1 fruit fly cellular context compared by ENCODE assay signal in genomic region chr2L:6612477-6613004, dm6.
TF ChIP-seq lines count a peak whose summit lies in the region.

No protein-coding gene starts in this region.

TF ChIP-seq in whole organism, embryonic, 481 proteins besides CTCF, POLR2A, EP300 and RAD21 (continued from another document and continues in another):
- TF ChIP-seq jing (GFP tag; optimal IDR thresholded peaks at IDR 0.05; lab: Kevin White, UChicago) (peak; percentile 100), btn (GFP tag; optimal IDR thresholded peaks at IDR 0.05; lab: Kevin White, UChicago) (peak; percentile 100), ind (GFP tag; optimal IDR thresholded peaks at IDR 0.05; lab: Kevin White, UChicago) (peak; percentile 100), vnd (GFP tag; IDR thresholded peaks at IDR 0.05; lab: Robert Waterston, UW; ENCODE audit: partially characterized antibody) (no peak), CG9797 (GFP tag; optimal IDR thresholded peaks at IDR 0.05; lab: Kevin White, UChicago) (peak; percentile 96), tx (GFP tag; optimal IDR thresholded peaks at IDR 0.05; lab: Kevin White, UChicago) (peak; percentile 100), Abd-B (GFP tag; optimal IDR thresholded peaks at IDR 0.05; lab: Kevin White, UChicago) (peak; percentile 100), ro (GFP tag; IDR thresholded peaks at IDR 0.05; lab: Robert Waterston, UW) (peak; percentile 100), cato (GFP tag; optimal IDR thresholded peaks at IDR 0.05; lab: Kevin White, UChicago; ENCODE audit: borderline replicate concordance) (peak; percentile 100), CG1529 (GFP tag; optimal IDR thresholded peaks at IDR 0.05; lab: Kevin White, UChicago) (peak; percentile 100), CG17612 (GFP tag; IDR thresholded peaks at IDR 0.05; lab: Robert Waterston, UW) (peak; percentile 100), CG3407 (GFP tag; optimal IDR thresholded peaks at IDR 0.05; lab: Kevin White, UChicago) (peak; percentile 99), Awh (GFP tag; IDR thresholded peaks at IDR 0.05; lab: Robert Waterston, UW) (peak; percentile 100), lov (optimal IDR thresholded peaks at IDR 0.05; lab: Kevin White, UChicago) (no peak), lov (GFP tag; IDR thresholded peaks at IDR 0.05; lab: Robert Waterston, UW) (peak; percentile 100), phol (tag; optimal IDR thresholded peaks at IDR 0.05; lab: Kevin White, UChicago) (peak; percentile 100), gem (tag; optimal IDR thresholded peaks at IDR 0.05; lab: Kevin White, UChicago) (peak; percentile 100), luna (GFP tag; optimal IDR thresholded peaks at IDR 0.05; lab: Kevin White, UChicago) (peak; percentile 100), CG15601 (tag; optimal IDR thresholded peaks at IDR 0.05; lab: Kevin White, UChicago) (peak; percentile 100), CG33213 (GFP tag; optimal IDR thresholded peaks at IDR 0.05; lab: Kevin White, UChicago) (peak; percentile 100), schlank (tag; optimal IDR thresholded peaks at IDR 0.05; lab: Kevin White, UChicago) (peak; percentile 100), CG9727 (GFP tag; optimal IDR thresholded peaks at IDR 0.05; lab: Kevin White, UChicago) (peak; percentile 100), CG12104 (GFP tag; optimal IDR thresholded peaks at IDR 0.05; lab: Kevin White, UChicago) (peak; percentile 100), slbo (GFP tag; IDR thresholded peaks at IDR 0.05; lab: Robert Waterston, UW) (peak; percentile 100), CG32772 (GFP tag; IDR thresholded peaks at IDR 0.05; lab: Robert Waterston, UW) (peak; percentile 100), CG15479 (GFP tag; optimal IDR thresholded peaks at IDR 0.05; lab: Kevin White, UChicago) (peak; percentile 81), CG7372 (GFP tag; IDR thresholded peaks at IDR 0.05; lab: Robert Waterston, UW) (peak; percentile 100), pzg (GFP tag; optimal IDR thresholded peaks at IDR 0.05; lab: Kevin White, UChicago) (peak; percentile 78), dan (GFP tag; IDR thresholded peaks at IDR 0.05; lab: Robert Waterston, UW) (peak; percentile 99), fd96Cb (tag; optimal IDR thresholded peaks at IDR 0.05; lab: Kevin White, UChicago) (peak; percentile 100), zen2 (GFP tag; IDR thresholded peaks at IDR 0.05; lab: Robert Waterston, UW; ENCODE audit: partially characterized antibody) (no peak), fu2 (GFP tag; optimal IDR thresholded peaks at IDR 0.05; lab: Kevin White, UChicago) (peak; percentile 100), prd (optimal IDR thresholded peaks at IDR 0.05; lab: Kevin White, UChicago) (no peak), prd (GFP tag; IDR thresholded peaks at IDR 0.05; lab: Robert Waterston, UW) (peak; percentile 100), CG11085 (GFP tag; IDR thresholded peaks at IDR 0.05; lab: Robert Waterston, UW) (peak; percentile 100), CG17912 (GFP tag; optimal IDR thresholded peaks at IDR 0.05; lab: Kevin White, UChicago) (peak; percentile 100), aop (GFP tag; IDR thresholded peaks at IDR 0.05; lab: Robert Waterston, UW) (peak; percentile 99), lola (GFP tag; optimal IDR thresholded peaks at IDR 0.05; lab: Kevin White, UChicago) (peak in 1 of 3 experiments; percentile 100), Ets97D (GFP tag; optimal IDR thresholded peaks at IDR 0.05; lab: Kevin White, UChicago) (peak; percentile 98), Hsf (GFP tag; optimal IDR thresholded peaks at IDR 0.05; lab: Kevin White, UChicago) (peak; percentile 100), mld (GFP tag; IDR thresholded peaks at IDR 0.05; lab: Robert Waterston, UW; ENCODE audit: partially characterized antibody) (no peak), ftz-f1 (GFP tag; optimal IDR thresholded peaks at IDR 0.05; lab: Kevin White, UChicago) (peak; percentile 99), CG2129 (GFP tag; IDR thresholded peaks at IDR 0.05; lab: Robert Waterston, UW; ENCODE audit: partially characterized antibody) (no peak), exex (tag; optimal IDR thresholded peaks at IDR 0.05; lab: Kevin White, UChicago) (peak; percentile 100), Rx (GFP tag; IDR thresholded peaks at IDR 0.05; lab: Robert Waterston, UW) (peak; percentile 100), CG5953 (GFP tag; IDR thresholded peaks at IDR 0.05; lab: Robert Waterston, UW) (peak; percentile 100), CG10267 (tag; optimal IDR thresholded peaks at IDR 0.05; lab: Kevin White, UChicago) (peak; percentile 100), Hr78 (GFP tag; optimal IDR thresholded peaks at IDR 0.05; lab: Kevin White, UChicago) (peak in 1 of 2 experiments; percentile 99), gro (GFP tag; optimal IDR thresholded peaks at IDR 0.05; lab: Kevin White, UChicago) (peak; percentile 100), CG13123 (GFP tag; optimal IDR thresholded peaks at IDR 0.05; lab: Kevin White, UChicago) (peak; percentile 100), pb (GFP tag; optimal IDR thresholded peaks at IDR 0.05; lab: Kevin White, UChicago) (peak; percentile 100), her (GFP tag; optimal IDR thresholded peaks at IDR 0.05; lab: Kevin White, UChicago) (peak; percentile 99), dati (GFP tag; IDR thresholded peaks at IDR 0.05; lab: Robert Waterston, UW) (peak; percentile 100), ab (GFP tag; optimal IDR thresholded peaks at IDR 0.05; lab: Kevin White, UChicago) (peak; percentile 99), bab2 (GFP tag; optimal IDR thresholded peaks at IDR 0.05; lab: Kevin White, UChicago) (peak; percentile 100), CG6683 (GFP tag; optimal IDR thresholded peaks at IDR 0.05; lab: Kevin White, UChicago) (peak; percentile 100), CG6689 (GFP tag; IDR thresholded peaks at IDR 0.05; lab: Robert Waterston, UW) (peak; percentile 100), CG14014 (GFP tag; IDR thresholded peaks at IDR 0.05; lab: Robert Waterston, UW) (peak; percentile 100), CG42726 (GFP tag; IDR thresholded peaks at IDR 0.05; lab: Robert Waterston, UW; ENCODE audit: partially characterized antibody) (peak; percentile 62), HmgZ (tag; optimal IDR thresholded peaks at IDR 0.05; lab: Kevin White, UChicago) (peak; percentile 100), Bgb (GFP tag; IDR thresholded peaks at IDR 0.05; lab: Robert Waterston, UW; ENCODE audit: partially characterized antibody) (peak; percentile 51), onecut (GFP tag; IDR thresholded peaks at IDR 0.05; lab: Robert Waterston, UW) (peak; percentile 100), mirr (GFP tag; optimal IDR thresholded peaks at IDR 0.05; lab: Kevin White, UChicago) (peak; percentile 100), CG4404 (GFP tag; IDR thresholded peaks at IDR 0.05; lab: Robert Waterston, UW) (peak; percentile 100), CG7963 (GFP tag; IDR thresholded peaks at IDR 0.05; lab: Robert Waterston, UW; ENCODE audit: partially characterized antibody) (peak; percentile 18; the same call in 1 of the 3 replicates), CG10147 (GFP tag; optimal IDR thresholded peaks at IDR 0.05; lab: Kevin White, UChicago) (peak; percentile 100), CG34422 (GFP tag; IDR thresholded peaks at IDR 0.05; lab: Robert Waterston, UW) (peak; percentile 100), Fer1 (GFP tag; optimal IDR thresholded peaks at IDR 0.05; lab: Kevin White, UChicago) (peak; percentile 100), CG17802 (tag; optimal IDR thresholded peaks at IDR 0.05; lab: Kevin White, UChicago) (peak; percentile 95), trh (GFP tag; optimal IDR thresholded peaks at IDR 0.05; lab: Kevin White, UChicago) (peak; percentile 100), lmd (GFP tag; IDR thresholded peaks at IDR 0.05; lab: Robert Waterston, UW) (peak; percentile 100), CG16815 (GFP tag; optimal IDR thresholded peaks at IDR 0.05; lab: Kevin White, UChicago) (peak; percentile 100), jumu (GFP tag; optimal IDR thresholded peaks at IDR 0.05; lab: Kevin White, UChicago) (peak; percentile 100), sens-2 (GFP tag; IDR thresholded peaks at IDR 0.05; lab: Robert Waterston, UW) (peak; percentile 100), croc (GFP tag; conservative IDR thresholded peaks at IDR 0.05; lab: Robert Waterston, UW) (peak; percentile 100), HHEX (GFP tag; optimal IDR thresholded peaks at IDR 0.05; lab: Kevin White, UChicago) (peak; percentile 100), CG8388 (GFP tag; optimal IDR thresholded peaks at IDR 0.05; lab: Kevin White, UChicago) (peak; percentile 100), CG18476 (GFP tag; optimal IDR thresholded peaks at IDR 0.05; lab: Kevin White, UChicago) (peak; percentile 100), CG7271 (tag; optimal IDR thresholded peaks at IDR 0.05; lab: Kevin White, UChicago) (peak; percentile 99), CG13894 (tag; optimal IDR thresholded peaks at IDR 0.05; lab: Kevin White, UChicago) (peak; percentile 100), emc (GFP tag; optimal IDR thresholded peaks at IDR 0.05; lab: Kevin White, UChicago) (peak; percentile 100), danr (GFP tag; IDR thresholded peaks at IDR 0.05; lab: Robert Waterston, UW) (peak; percentile 100), wek (GFP tag; optimal IDR thresholded peaks at IDR 0.05; lab: Kevin White, UChicago) (peak; percentile 99), CG10366 (GFP tag; IDR thresholded peaks at IDR 0.05; lab: Robert Waterston, UW) (peak; percentile 100), Fer3 (tag; optimal IDR thresholded peaks at IDR 0.05; lab: Kevin White, UChicago) (peak; percentile 100), CG1603 (tag; optimal IDR thresholded peaks at IDR 0.05; lab: Kevin White, UChicago) (peak; percentile 100), CG15269 (tag; optimal IDR thresholded peaks at IDR 0.05; lab: Kevin White, UChicago) (peak; percentile 100), Gsc (GFP tag; IDR thresholded peaks at IDR 0.05; lab: Robert Waterston, UW) (peak; percentile 99), Rfx (GFP tag; IDR thresholded peaks at IDR 0.05; lab: Robert Waterston, UW) (peak; percentile 100), psq (GFP tag; optimal IDR thresholded peaks at IDR 0.05; lab: Kevin White, UChicago) (peak; percentile 99), dysf (GFP tag; IDR thresholded peaks at IDR 0.05; lab: Robert Waterston, UW) (peak; percentile 100), repo (GFP tag; optimal IDR thresholded peaks at IDR 0.05; lab: Kevin White, UChicago) (peak; percentile 100), Xrp1 (GFP tag; IDR thresholded peaks at IDR 0.05; lab: Robert Waterston, UW) (peak; percentile 100), Mrtf (GFP tag; IDR thresholded peaks at IDR 0.05; lab: Robert Waterston, UW) (peak; percentile 100), CG11398 (GFP tag; optimal IDR thresholded peaks at IDR 0.05; lab: Kevin White, UChicago) (peak; percentile 100), E2f1 (GFP tag; IDR thresholded peaks at IDR 0.05; lab: Robert Waterston, UW) (peak; percentile 100), sqz (GFP tag; optimal IDR thresholded peaks at IDR 0.05; lab: Kevin White, UChicago) (peak; percentile 100), unc-4 (GFP tag; IDR thresholded peaks at IDR 0.05; lab: Robert Waterston, UW; ENCODE audit: partially characterized antibody) (0 out of 2 replicates have a peak, but pooled peaks have one; percentile 33), Atf6 (GFP tag; IDR thresholded peaks at IDR 0.05; lab: Robert Waterston, UW) (peak; percentile 100), CG13296 (GFP tag; optimal IDR thresholded peaks at IDR 0.05; lab: Kevin White, UChicago) (peak; percentile 100), z (GFP tag; IDR thresholded peaks at IDR 0.05; lab: Robert Waterston, UW) (peak; percentile 92), CG10431 (GFP tag; optimal IDR thresholded peaks at IDR 0.05; lab: Kevin White, UChicago) (peak; percentile 99), Dip3 (GFP tag; optimal IDR thresholded peaks at IDR 0.05; lab: Kevin White, UChicago) (peak; percentile 100), pum (GFP tag; optimal IDR thresholded peaks at IDR 0.05; lab: Kevin White, UChicago) (peak; percentile 100), sug (tag; optimal IDR thresholded peaks at IDR 0.05; lab: Kevin White, UChicago) (peak; percentile 100), Dref (GFP tag; IDR thresholded peaks at IDR 0.05; lab: Robert Waterston, UW) (peak; percentile 63), Dad (GFP tag; optimal IDR thresholded peaks at IDR 0.05; lab: Kevin White, UChicago) (peak; percentile 100), CG18764 (GFP tag; optimal IDR thresholded peaks at IDR 0.05; lab: Kevin White, UChicago) (peak; percentile 100), twi (tag; optimal IDR thresholded peaks at IDR 0.05; lab: Kevin White, UChicago) (peak; percentile 100), Dip2 (GFP tag; IDR thresholded peaks at IDR 0.05; lab: Robert Waterston, UW) (peak; percentile 88), bsh (GFP tag; optimal IDR thresholded peaks at IDR 0.05; lab: Kevin White, UChicago) (peak; percentile 100), br (optimal IDR thresholded peaks at IDR 0.05; lab: Kevin White, UChicago) (no peak), grau (tag; optimal IDR thresholded peaks at IDR 0.05; lab: Kevin White, UChicago) (peak; percentile 100), Nf-YC (tag; optimal IDR thresholded peaks at IDR 0.05; lab: Kevin White, UChicago) (peak; percentile 97), Nf-YB (GFP tag; optimal IDR thresholded peaks at IDR 0.05; lab: Kevin White, UChicago) (peak; percentile 94), CG10654 (GFP tag; optimal IDR thresholded peaks at IDR 0.05; lab: Kevin White, UChicago) (peak; percentile 100), Max (GFP tag; optimal IDR thresholded peaks at IDR 0.05; lab: Kevin White, UChicago) (peak; percentile 100), CG14710 (tag; optimal IDR thresholded peaks at IDR 0.05; lab: Kevin White, UChicago) (peak; percentile 99), TFAM (GFP tag; optimal IDR thresholded peaks at IDR 0.05; lab: Kevin White, UChicago) (peak; percentile 98), CG13287 (GFP tag; IDR thresholded peaks at IDR 0.05; lab: Robert Waterston, UW; ENCODE audit: partially characterized antibody) (peak; percentile 55; the same call in 1 of the 2 replicates), Gug (GFP tag; IDR thresholded peaks at IDR 0.05; lab: Robert Waterston, UW) (peak; percentile 100), CG11560 (tag; IDR thresholded peaks at IDR 0.05; lab: Robert Waterston, UW) (peak; percentile 97), kah (GFP tag; optimal IDR thresholded peaks at IDR 0.05; lab: Kevin White, UChicago) (peak; percentile 100), GATAe (GFP tag; conservative IDR thresholded peaks at IDR 0.05; lab: Robert Waterston, UW) (peak; percentile 100), MESR4 (GFP tag; optimal IDR thresholded peaks at IDR 0.05; lab: Kevin White, UChicago) (peak; percentile 99), run (tag; optimal IDR thresholded peaks at IDR 0.05; lab: Kevin White, UChicago) (peak; percentile 100), seq (GFP tag; IDR thresholded peaks at IDR 0.05; lab: Robert Waterston, UW) (peak; percentile 100), CG1233 (GFP tag; optimal IDR thresholded peaks at IDR 0.05; lab: Kevin White, UChicago) (peak; percentile 100), CG10274 (GFP tag; optimal IDR thresholded peaks at IDR 0.05; lab: Kevin White, UChicago) (peak; percentile 98), NC2β (GFP tag; optimal IDR thresholded peaks at IDR 0.05; lab: Kevin White, UChicago) (peak; percentile 100)
